Worm (Caenorhabditis elegans): ENCODE data around the gene daf-36.

- TF ChIP-seq nhr-237 (tag; optimal IDR thresholded peaks at IDR 0.05) (no peak), elt-3 (tag; optimal IDR thresholded peaks at IDR 0.05) (no peak), nhr-77 (tag; optimal IDR thresholded peaks at IDR 0.05) (no peak), ama-1 (optimal IDR thresholded peaks at IDR 0.05) (no peak)
These were observed 44.7 kb upstream of the daf-36 start, which contains the start of gene ric-4 for ce11 chrV:10270214-10270613.
